Fruit fly (Drosophila melanogaster) whole organism, prepupa: Measurements from ENCODE around the gene Dyrk2.
A peak's percentile ranks its signal among the peaks of the same experiment; 100 is the strongest.

Experiments used
- Blimp-1 ChIP-seq: fragments of 200-800 bp; sonication (Bioruptor generic); optimal IDR thresholded peaks from 3 replicates; lab custom pipeline; 2017; ENCODE audit warnings: missing biosample characterization, missing genetic modification characterization, mild to moderate bottlenecking, moderate library complexity, missing genetic modification reagents
- CG10631 ChIP-seq: fragments of 200-800 bp; sonication (Bioruptor generic); optimal IDR thresholded peaks from 2 replicates; lab custom pipeline; 2016; ENCODE audit warnings: missing biosample characterization, missing genetic modification characterization
- CG11294 ChIP-seq: fragments of 200-800 bp; sonication (Bioruptor generic); IDR thresholded peaks from 2 replicates; pipeline ENCODE4 v1.3.6; 2022; ENCODE audit warnings: missing biosample characterization, missing genetic modification characterization
- CG1621 ChIP-seq: fragments of 200-800 bp; sonication (Bioruptor generic); optimal IDR thresholded peaks from 3 replicates; lab custom pipeline; 2018; ENCODE audit warnings: missing biosample characterization, mild to moderate bottlenecking, missing genetic modification characterization
- CG16779 ChIP-seq: fragments of 200-800 bp; sonication (Bioruptor generic); optimal IDR thresholded peaks from 3 replicates; lab custom pipeline; 2017; ENCODE audit warnings: missing biosample characterization, mild to moderate bottlenecking, missing genetic modification characterization
- CG3032 ChIP-seq: fragments of 200-800 bp; optimal IDR thresholded peaks from 2 replicates; lab custom pipeline; 2019; ENCODE audit warnings: missing biosample characterization, mild to moderate bottlenecking, missing genetic modification characterization, moderate library complexity
- CG31627 ChIP-seq: fragments of 200-800 bp; sonication (Bioruptor generic); optimal IDR thresholded peaks from 3 replicates; lab custom pipeline; 2016; ENCODE audit warnings: missing biosample characterization, missing genetic modification characterization
- CG3919 ChIP-seq: fragments of 200-800 bp; sonication (Bioruptor generic); optimal IDR thresholded peaks from 3 replicates; lab custom pipeline; 2016; ENCODE audit warnings: missing biosample characterization, missing genetic modification characterization
- CG6163 ChIP-seq: fragments of 200-800 bp; sonication (Bioruptor generic); IDR thresholded peaks from 3 replicates; pipeline ENCODE4 v1.3.6; 2022; ENCODE audit warnings: missing biosample characterization, missing genetic modification characterization
- CG6792 ChIP-seq: fragments of 200-800 bp; sonication (Bioruptor generic); optimal IDR thresholded peaks from 3 replicates; lab custom pipeline; 2016; ENCODE audit warnings: missing biosample characterization, missing genetic modification characterization
- CG6808 ChIP-seq: fragments of 200-800 bp; sonication (Bioruptor generic); optimal IDR thresholded peaks from 3 replicates; lab custom pipeline; 2017; ENCODE audit warnings: missing biosample characterization, missing genetic modification characterization, mild to moderate bottlenecking, moderate library complexity, missing genetic modification reagents
- CG6854 ChIP-seq: fragments of 200-800 bp; sonication (Bioruptor generic); optimal IDR thresholded peaks from 2 replicates; lab custom pipeline; 2017; ENCODE audit warnings: missing biosample characterization, mild to moderate bottlenecking, missing genetic modification characterization
- CG7368 ChIP-seq: fragments of 200-800 bp; sonication (Bioruptor generic); optimal IDR thresholded peaks from 3 replicates; lab custom pipeline; 2016; ENCODE audit warnings: missing biosample characterization, missing genetic modification characterization
- CG8119 ChIP-seq: fragments of 200-800 bp; sonication (Bioruptor generic); IDR thresholded peaks from 3 replicates; pipeline ENCODE4 v1.3.6; 2022; ENCODE audit warnings: missing biosample characterization, missing genetic modification characterization
- CG8319 ChIP-seq: fragments of 200-800 bp; sonication (Bioruptor generic); optimal IDR thresholded peaks from 3 replicates; lab custom pipeline; 2016; ENCODE audit warnings: missing biosample characterization, missing genetic modification characterization
- CG9139 ChIP-seq: fragments of 200-800 bp; sonication (Bioruptor generic); optimal IDR thresholded peaks from 3 replicates; lab custom pipeline; 2017; ENCODE audit warnings: missing biosample characterization, mild to moderate bottlenecking, missing genetic modification characterization
- Eip75B ChIP-seq: fragments of 200-800 bp; sonication (Bioruptor generic); optimal IDR thresholded peaks from 3 replicates; lab custom pipeline; 2016; ENCODE audit warnings: missing biosample characterization, missing genetic modification characterization
- Eip78C ChIP-seq: fragments of 200-800 bp; sonication (Bioruptor generic); peaks from one replicate; lab custom pipeline; 2016; ENCODE audit warnings: missing biosample characterization, missing genetic modification characterization
- Eip93F ChIP-seq: fragments of 200-800 bp; sonication (Bioruptor generic); optimal IDR thresholded peaks from 2 replicates; lab custom pipeline; 2016; ENCODE audit warnings: missing biosample characterization, mild to moderate bottlenecking, missing genetic modification characterization
- Hr38 ChIP-seq: sonication (Bioruptor generic); optimal IDR thresholded peaks from 2 replicates; lab custom pipeline; 2016; ENCODE audit warnings: missing biosample characterization, missing genetic modification characterization
- Met ChIP-seq: fragments of 200-800 bp; sonication (Bioruptor generic); optimal IDR thresholded peaks from 3 replicates; lab custom pipeline; 2016; ENCODE audit warnings: missing biosample characterization, missing genetic modification characterization
- OdsH ChIP-seq: fragments of 200-800 bp; sonication (Bioruptor generic); optimal IDR thresholded peaks from 3 replicates; lab custom pipeline; 2016; ENCODE audit warnings: missing biosample characterization, missing genetic modification characterization
- Sox102F ChIP-seq: fragments of 200-800 bp; sonication (Bioruptor generic); optimal IDR thresholded peaks from 2 replicates; lab custom pipeline; 2016; ENCODE audit warnings: missing biosample characterization, mild to moderate bottlenecking, missing genetic modification characterization
- Sox14 ChIP-seq: fragments of 200-800 bp; sonication (Bioruptor generic); optimal IDR thresholded peaks from 3 replicates; lab custom pipeline; 2016; ENCODE audit warnings: missing biosample characterization, missing genetic modification characterization
- Sox15 ChIP-seq: fragments of 200-800 bp; sonication (Bioruptor generic); optimal IDR thresholded peaks from 3 replicates; lab custom pipeline; 2016; ENCODE audit warnings: missing biosample characterization, missing genetic modification characterization
- acj6 ChIP-seq: fragments of 200-800 bp; sonication (Bioruptor generic); optimal IDR thresholded peaks from 3 replicates; lab custom pipeline; 2016; ENCODE audit warnings: missing biosample characterization, missing genetic modification characterization
- cyc ChIP-seq: fragments of 200-800 bp; sonication (Bioruptor generic); optimal IDR thresholded peaks from 3 replicates; lab custom pipeline; 2016; ENCODE audit warnings: missing biosample characterization, missing genetic modification characterization
- dsx ChIP-seq: fragments of 200-800 bp; optimal IDR thresholded peaks from 3 replicates; lab custom pipeline; 2019; ENCODE audit warnings: missing biosample characterization, mild to moderate bottlenecking, missing genetic modification characterization, moderate library complexity; ENCODE audit not compliant: poor library complexity, severe bottlenecking
- eg ChIP-seq: fragments of 200-800 bp; sonication (Bioruptor generic); IDR thresholded peaks from 3 replicates; pipeline ENCODE4 v1.3.6; 2022; ENCODE audit warnings: missing biosample characterization, missing genetic modification characterization
- fd85E ChIP-seq: fragments of 200-800 bp; sonication (Bioruptor generic); optimal IDR thresholded peaks from 3 replicates; lab custom pipeline; 2016; ENCODE audit warnings: missing biosample characterization, missing genetic modification characterization
- fkh ChIP-seq: fragments of 200-800 bp; sonication (Bioruptor generic); optimal IDR thresholded peaks from 3 replicates; lab custom pipeline; 2017; ENCODE audit warnings: missing biosample characterization, mild to moderate bottlenecking, missing genetic modification characterization, moderate library complexity
- lz ChIP-seq: fragments of 200-800 bp; sonication (Bioruptor generic); optimal IDR thresholded peaks from 3 replicates; lab custom pipeline; 2016; ENCODE audit warnings: missing biosample characterization, missing genetic modification characterization
- pdm3 ChIP-seq: fragments of 200-800 bp; sonication (Bioruptor generic); optimal IDR thresholded peaks from 3 replicates; lab custom pipeline; 2016; ENCODE audit warnings: missing biosample characterization, missing genetic modification characterization
- salr ChIP-seq, 2 experiments: fragments of 200-800 bp; sonication (Bioruptor generic); optimal IDR thresholded peaks; 3 replicates each; lab custom pipeline; 2016 to 2018; ENCODE audit warnings: missing biosample characterization in 2 of 2, missing genetic modification characterization in 2 of 2, mild to moderate bottlenecking in 1 of 2
- spab ChIP-seq: fragments of 200-800 bp; sonication (Bioruptor generic); optimal IDR thresholded peaks from 2 replicates; lab custom pipeline; 2017; ENCODE audit warnings: missing biosample characterization, mild to moderate bottlenecking, missing genetic modification characterization, missing genetic modification reagents
- ss ChIP-seq, 2 experiments: fragments of 200-800 bp; sonication (Bioruptor generic); optimal IDR thresholded peaks; 2 replicates in 1 of 2; 3 replicates in 1 of 2; lab custom pipeline; 2017 to 2018; ENCODE audit warnings: mild to moderate bottlenecking in 2 of 2, missing biosample characterization in 2 of 2, missing genetic modification characterization in 2 of 2, moderate library complexity in 1 of 2
- svp ChIP-seq: fragments of 200-800 bp; sonication (Bioruptor generic); peaks from one replicate; lab custom pipeline; 2016; ENCODE audit warnings: missing biosample characterization, missing genetic modification characterization

Gene Dyrk2

DNA sequence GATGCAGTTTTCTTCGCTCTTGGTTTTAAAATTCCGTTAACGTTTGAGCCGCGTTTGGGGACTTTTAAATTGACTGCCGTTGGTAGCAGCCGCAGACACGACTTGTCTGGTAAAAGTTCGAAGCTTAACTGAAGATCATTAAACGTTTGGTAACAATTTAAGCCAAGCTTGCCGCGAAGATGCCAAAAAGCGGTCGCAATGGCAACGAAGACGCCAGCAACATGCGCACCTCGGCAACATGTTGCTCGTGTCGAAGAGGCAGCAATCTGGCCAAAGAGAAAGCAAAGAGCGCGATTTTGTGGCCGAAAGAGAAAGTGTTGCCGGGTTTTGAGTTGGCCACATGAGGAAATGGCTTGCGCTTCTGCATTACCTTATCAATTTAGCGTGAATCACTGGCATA is 53.4 kb downstream of the Dyrk2 start, which contains the start of gene CG43333:
TSS of gene CG43333 (minus strand) at position 134 of the 400 bp plus-strand sequence.
- peak; percentile 35 for TF ChIP-seq Blimp-1 (GFP tag; lab: Kevin White, UChicago)
- peak; percentile 27 for TF ChIP-seq svp (GFP tag; lab: Kevin White, UChicago)
- no peak for TF ChIP-seq CG3032 (tag; lab: Kevin White, UChicago)

DNA sequence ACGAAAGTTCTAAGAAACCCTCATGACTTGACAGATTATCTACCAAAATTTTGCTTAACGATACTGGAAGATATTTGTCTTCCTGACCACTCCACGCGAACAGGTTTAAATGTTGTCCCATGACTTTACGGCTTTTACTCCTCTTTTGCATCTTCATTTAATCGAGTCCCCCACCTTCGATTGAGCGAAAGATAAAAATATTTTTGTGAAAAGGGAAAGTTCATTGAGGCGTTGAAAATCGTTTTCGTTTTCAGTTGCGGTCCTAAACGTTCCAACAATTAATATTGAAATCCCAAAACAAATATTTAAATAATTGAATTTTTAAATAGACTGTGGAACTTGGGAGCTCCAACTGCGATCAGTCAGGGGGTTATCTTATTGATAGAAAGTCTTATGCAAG is 54.5 kb downstream of the Dyrk2 start:
- TF ChIP-seq Blimp-1 (GFP tag; lab: Kevin White, UChicago), result peak; percentile 52
- TF ChIP-seq CG6163 (GFP tag; lab: Robert Waterston, UW), result no peak
- TF ChIP-seq, all 60 proteins: peak for 1

DNA sequence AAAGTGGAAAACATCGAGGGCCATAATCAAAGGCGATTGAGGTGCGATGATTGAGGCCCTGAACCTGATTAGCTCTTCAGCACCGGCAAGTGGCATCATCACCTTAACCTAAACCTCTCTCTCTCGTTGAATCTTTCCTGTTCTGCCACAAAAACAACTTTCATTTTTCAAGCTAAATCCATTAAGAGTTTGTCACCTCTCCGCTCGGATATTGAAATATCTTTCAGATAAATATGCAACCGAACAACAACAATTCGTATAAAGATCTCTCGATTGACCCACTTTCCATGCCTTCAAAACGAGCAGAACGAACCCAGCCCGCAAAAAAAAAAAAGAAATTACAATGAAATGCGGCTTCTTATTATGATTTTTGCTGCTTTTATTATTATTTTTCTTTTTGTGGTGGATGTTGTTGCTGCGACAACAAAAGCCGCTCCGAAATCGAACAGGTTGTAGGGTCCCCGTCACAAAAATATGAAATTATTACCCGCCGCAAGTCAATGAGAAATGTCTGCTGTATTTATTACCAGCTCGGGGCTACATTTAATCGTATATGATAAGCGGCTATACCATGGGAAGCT is 56.4 kb downstream of the Dyrk2 start:
- TF ChIP-seq CG6163 (GFP tag; lab: Robert Waterston, UW) (no peak), lz (GFP tag; lab: Kevin White, UChicago) (no peak), Sox15 (no peak), svp (GFP tag; lab: Kevin White, UChicago) (peak; percentile 85), Eip75B (GFP tag; lab: Kevin White, UChicago) (peak; percentile 10), eg (GFP tag; lab: Robert Waterston, UW) (no peak), salr (GFP tag; optimal IDR thresholded peaks at IDR 0.05; lab: Kevin White, UChicago) (no peak), Eip93F (GFP tag; lab: Kevin White, UChicago) (no peak), Blimp-1 (GFP tag; lab: Kevin White, UChicago) (peak; percentile 51), CG9139 (GFP tag; lab: Kevin White, UChicago) (no peak), Sox14 (GFP tag; lab: Kevin White, UChicago) (no peak), CG11294 (GFP tag; lab: Robert Waterston, UW) (no peak), fkh (GFP tag; lab: Kevin White, UChicago) (no peak), OdsH (no peak), CG6808 (no peak), CG7368 (GFP tag; lab: Kevin White, UChicago) (no peak), CG16779 (tag; lab: Kevin White, UChicago) (no peak), CG10631 (GFP tag; lab: Kevin White, UChicago) (no peak), CG3032 (tag; lab: Kevin White, UChicago) (no peak), Eip78C (GFP tag; lab: Kevin White, UChicago) (no peak), pdm3 (no peak), Sox102F (GFP tag; lab: Kevin White, UChicago) (no peak), CG6854 (GFP tag; lab: Kevin White, UChicago) (peak; percentile 49), CG6792 (no peak)

DNA sequence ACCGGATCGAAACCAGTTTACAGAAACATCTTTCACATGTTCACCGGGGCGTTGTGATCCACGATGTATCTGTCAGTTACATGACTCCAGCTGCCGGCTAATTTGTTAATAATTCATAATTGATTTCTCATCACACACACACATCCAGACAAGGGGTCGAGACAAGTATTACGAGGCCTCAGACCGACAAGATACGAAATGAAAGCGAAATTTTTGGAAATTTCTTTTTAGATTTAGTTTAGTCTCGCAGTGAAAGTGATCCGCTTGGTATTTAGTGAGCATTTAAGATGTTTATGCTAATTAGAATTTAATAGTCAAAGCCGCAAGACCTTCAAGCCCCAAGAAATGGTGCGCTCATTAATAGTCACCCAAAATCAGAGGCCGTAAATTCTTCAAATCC is 64.3 kb downstream of the Dyrk2 start:
- no peak for TF ChIP-seq pdm3
- no peak for TF ChIP-seq Sox14 (GFP tag; lab: Kevin White, UChicago)
- no peak for TF ChIP-seq CG6792
- TF ChIP-seq CG31627 (GFP tag; lab: Kevin White, UChicago), result no peak
- no peak for TF ChIP-seq acj6
- no peak for TF ChIP-seq dsx (GFP tag; lab: Kevin White, UChicago)
- no peak for TF ChIP-seq Met
- TF ChIP-seq CG3919 (GFP tag; lab: Kevin White, UChicago), result no peak
- TF ChIP-seq OdsH, result no peak
- TF ChIP-seq Sox15, result no peak
- no peak for TF ChIP-seq fd85E (GFP tag; lab: Kevin White, UChicago)
- no peak for TF ChIP-seq Hr38 (GFP tag; lab: Kevin White, UChicago)
- TF ChIP-seq Sox102F (GFP tag; lab: Kevin White, UChicago), result no peak

DNA sequence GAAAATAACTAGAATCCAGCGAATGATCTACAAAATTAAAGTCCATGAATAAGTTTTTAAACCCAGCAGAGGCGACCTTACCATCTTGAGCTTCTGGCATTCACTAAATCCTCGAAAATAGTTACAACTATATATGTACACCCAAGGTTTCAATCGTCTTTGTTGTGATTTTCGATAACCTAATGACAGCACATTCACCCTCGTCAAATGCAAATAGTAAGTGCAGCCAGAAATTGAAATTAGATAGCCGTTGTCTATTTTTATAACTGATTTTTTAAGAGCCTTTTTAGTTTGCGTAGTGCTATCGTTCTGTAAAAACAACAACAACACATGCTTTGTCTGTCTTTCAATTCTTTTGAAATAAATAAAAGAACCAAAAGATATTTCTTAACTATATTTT is 70.8 kb downstream of the Dyrk2 start, which contains the start of gene CG43332:
TSS of gene CG43332 (minus strand) at position 101 of the 400 bp plus-strand sequence.
- TF ChIP-seq ss (GFP tag; optimal IDR thresholded peaks at IDR 0.05; lab: Kevin White, UChicago), result no peak
- no peak for TF ChIP-seq Sox14 (GFP tag; lab: Kevin White, UChicago)
- TF ChIP-seq Hr38 (GFP tag; lab: Kevin White, UChicago), result no peak
- no peak for TF ChIP-seq Met
- no peak for TF ChIP-seq CG3032 (tag; lab: Kevin White, UChicago)
- TF ChIP-seq CG8319 (GFP tag; lab: Kevin White, UChicago), result no peak
- TF ChIP-seq OdsH, result no peak
- no peak for TF ChIP-seq spab (GFP tag; lab: Kevin White, UChicago)
- TF ChIP-seq dsx (GFP tag; lab: Kevin White, UChicago), result no peak
- no peak for TF ChIP-seq CG6792
- no peak for TF ChIP-seq eg (GFP tag; lab: Robert Waterston, UW)
- no peak for TF ChIP-seq CG11294 (GFP tag; lab: Robert Waterston, UW)
- no peak for TF ChIP-seq cyc (GFP tag; lab: Kevin White, UChicago)
- TF ChIP-seq CG8119 (GFP tag; lab: Robert Waterston, UW), result no peak
- TF ChIP-seq CG1621 (tag; lab: Kevin White, UChicago), result no peak
